Worm (Caenorhabditis elegans) whole organism, late embryonic: ENCODE measurements around the gene C14B9.10.
A peak's percentile ranks its signal among the peaks of the same experiment; 100 is the strongest.

Source experiments
- C08G9.2 ChIP-seq: sonication (generic microtip); optimal IDR thresholded peaks from 2 replicates; lab custom pipeline; 2016; ENCODE audit warnings: mild to moderate bottlenecking, missing genetic modification characterization, moderate library complexity, missing compliant biosample characterization
- K09A11.1 ChIP-seq: sonication (generic microtip); optimal IDR thresholded peaks from 2 replicates; lab custom pipeline; 2017; ENCODE audit warnings: antibody characterized with exemption, mild to moderate bottlenecking, missing genetic modification characterization, missing compliant biosample characterization; ENCODE audit not compliant: insufficient read depth
- ama-1 ChIP-seq: fragments of 150-350 bp; optimal IDR thresholded peaks from 2 replicates; lab custom pipeline; 2014
- ceh-14 ChIP-seq: sonication (generic microtip); optimal IDR thresholded peaks from 2 replicates; lab custom pipeline; 2016; ENCODE audit warnings: missing genotype, missing genetic modification characterization, missing compliant biosample characterization
- ceh-18 ChIP-seq: sonication (generic microtip); optimal IDR thresholded peaks from 2 replicates; lab custom pipeline; 2016; ENCODE audit warnings: missing genetic modification characterization, missing compliant biosample characterization
- ceh-2 ChIP-seq: sonication (generic microtip); optimal IDR thresholded peaks from 2 replicates; lab custom pipeline; 2016; ENCODE audit warnings: missing genotype, missing genetic modification characterization, missing compliant biosample characterization
- ceh-31 ChIP-seq: sonication (generic microtip); optimal IDR thresholded peaks from 2 replicates; lab custom pipeline; 2016; ENCODE audit warnings: missing genetic modification characterization, missing compliant biosample characterization
- ceh-48 ChIP-seq: sonication (generic microtip); optimal IDR thresholded peaks from 2 replicates; lab custom pipeline; 2016; ENCODE audit warnings: missing genetic modification characterization, inconsistent platforms, missing compliant biosample characterization
- dmd-4 ChIP-seq: sonication (generic microtip); optimal IDR thresholded peaks from 2 replicates; lab custom pipeline; 2016; ENCODE audit warnings: borderline replicate concordance, missing genetic modification characterization, missing compliant biosample characterization
- elt-2 ChIP-seq: sonication (generic microtip); optimal IDR thresholded peaks from 2 replicates; lab custom pipeline; 2016; ENCODE audit warnings: missing genetic modification reagents, missing genetic modification characterization, missing compliant biosample characterization
- elt-4 ChIP-seq: sonication (generic microtip); optimal IDR thresholded peaks from 2 replicates; lab custom pipeline; 2016; ENCODE audit warnings: missing genetic modification characterization, missing compliant biosample characterization
- ets-4 ChIP-seq: sonication (generic microtip); optimal IDR thresholded peaks from 2 replicates; lab custom pipeline; 2016; ENCODE audit warnings: missing genetic modification characterization, missing compliant biosample characterization
- eyg-1 ChIP-seq: sonication (generic microtip); optimal IDR thresholded peaks from 2 replicates; lab custom pipeline; 2016; ENCODE audit warnings: missing genotype, missing genetic modification characterization, missing compliant biosample characterization
- fkh-10 ChIP-seq: fragments of 150-350 bp; optimal IDR thresholded peaks from 2 replicates; lab custom pipeline; 2014; ENCODE audit warnings: missing biosample characterization, missing genetic modification reagents, missing genetic modification characterization
- hlh-13 ChIP-seq: fragments of 200-800 bp; sonication (Bioruptor generic); optimal IDR thresholded peaks from 2 replicates; lab custom pipeline; 2018; ENCODE audit warnings: mild to moderate bottlenecking, missing genetic modification characterization, missing compliant biosample characterization
- hlh-30 ChIP-seq: sonication (generic microtip); optimal IDR thresholded peaks from 2 replicates; lab custom pipeline; 2017; ENCODE audit warnings: antibody characterized with exemption, missing genetic modification characterization, missing compliant biosample characterization; ENCODE audit not compliant: insufficient read depth
- hlh-6 ChIP-seq: sonication (generic microtip); optimal IDR thresholded peaks from 2 replicates; lab custom pipeline; 2016; ENCODE audit warnings: missing genotype, missing genetic modification characterization, missing compliant biosample characterization
- nfya-1 ChIP-seq: sonication (generic microtip); optimal IDR thresholded peaks from 2 replicates; lab custom pipeline; 2017; ENCODE audit warnings: missing genetic modification characterization, mild to moderate bottlenecking, missing compliant biosample characterization, antibody characterized with exemption, moderate library complexity
- nhr-11 ChIP-seq: fragments of 150-350 bp; optimal IDR thresholded peaks from 2 replicates; lab custom pipeline; 2014; ENCODE audit warnings: missing biosample characterization, missing genetic modification characterization
- odd-2 ChIP-seq: sonication (generic microtip); optimal IDR thresholded peaks from 2 replicates; lab custom pipeline; 2017; ENCODE audit warnings: antibody characterized with exemption, mild to moderate bottlenecking, missing genetic modification characterization, missing compliant biosample characterization
- pat-9 ChIP-seq: fragments of 200-800 bp; sonication (Bioruptor generic); optimal IDR thresholded peaks from 2 replicates; lab custom pipeline; 2018; ENCODE audit warnings: mild to moderate bottlenecking, missing genetic modification characterization, moderate library complexity, missing compliant biosample characterization
- pax-1 ChIP-seq: fragments of 150-350 bp; optimal IDR thresholded peaks from 2 replicates; lab custom pipeline; 2014; ENCODE audit warnings: missing biosample characterization, missing genetic modification characterization
- pha-2 ChIP-seq: sonication (generic microtip); optimal IDR thresholded peaks from 2 replicates; lab custom pipeline; 2017; ENCODE audit warnings: mild to moderate bottlenecking, missing genetic modification characterization, missing compliant biosample characterization
- pha-4 ChIP-seq: fragments of 150-350 bp; optimal IDR thresholded peaks from 2 replicates; lab custom pipeline; 2018; ENCODE audit warnings: missing biosample characterization, missing genetic modification reagents, missing genetic modification characterization
- sox-2 ChIP-seq: fragments of 200-800 bp; sonication (Bioruptor generic); IDR thresholded peaks from 2 replicates; pipeline ENCODE4 v1.3.6; 2022; ENCODE audit warnings: missing genetic modification reagents, missing genetic modification characterization, missing compliant biosample characterization
- tbx-2 ChIP-seq: sonication (generic microtip); optimal IDR thresholded peaks from 2 replicates; lab custom pipeline; 2016; ENCODE audit warnings: missing genetic modification characterization, missing compliant biosample characterization
- ttx-3 ChIP-seq: sonication (generic microtip); optimal IDR thresholded peaks from 2 replicates; lab custom pipeline; 2016; ENCODE audit warnings: missing genetic modification reagents, missing genetic modification characterization, missing compliant biosample characterization
- unc-3 ChIP-seq, 2 experiments: fragments of 200-800 bp in 1 of 2; sonication (Bioruptor generic) in 1 of 2; sonication (generic microtip) in 1 of 2; conservative IDR thresholded peaks in 1 of 2; optimal IDR thresholded peaks in 1 of 2; 2 replicates each; pipeline versions ENCODE4 v1.3.6 to Lab custom; 2016 to 2022; ENCODE audit warnings: missing compliant biosample characterization in 2 of 2, missing genetic modification characterization in 2 of 2, missing genetic modification reagents in 1 of 2
- unc-42 ChIP-seq: sonication (generic microtip); optimal IDR thresholded peaks from 2 replicates; lab custom pipeline; 2016; ENCODE audit warnings: missing genotype, missing genetic modification characterization, missing compliant biosample characterization
- unc-55 ChIP-seq: sonication (generic microtip); optimal IDR thresholded peaks from 2 replicates; lab custom pipeline; 2017; ENCODE audit warnings: missing biosample characterization, missing genetic modification reagents, missing genetic modification characterization
- unc-86 ChIP-seq: sonication (generic microtip); optimal IDR thresholded peaks from 2 replicates; lab custom pipeline; 2016; ENCODE audit warnings: missing genetic modification characterization, missing compliant biosample characterization
- zip-5 ChIP-seq: sonication (generic microtip); optimal IDR thresholded peaks from 2 replicates; lab custom pipeline; 2016; ENCODE audit warnings: missing genetic modification characterization, missing compliant biosample characterization

Gene C14B9.10

ce11 chrIII:8093079-8093623, 37.5 kb upstream of the C14B9.10 start, which contains the start of gene K06H7.2:
Gene K06H7.2, plus strand, starts transcription at chrIII:8093573.
- TF ChIP-seq ttx-3: no peak
- TF ChIP-seq hlh-30: peak; percentile 93
- TF ChIP-seq unc-55 (GFP tag; lab: Kevin White, UChicago): peak; percentile 43
- TF ChIP-seq hlh-13 (GFP tag; lab: Kevin White, UChicago): no peak
- TF ChIP-seq unc-42: peak; percentile 95
- peak; percentile 27 for TF ChIP-seq tbx-2 (tag; lab: Kevin White, UChicago)
- TF ChIP-seq nfya-1: peak; percentile 53
- TF ChIP-seq ceh-31 (tag; lab: Kevin White, UChicago): peak; percentile 48
- peak; percentile 22 for TF ChIP-seq elt-2 (tag; lab: Kevin White, UChicago)
- peak; percentile 22 for TF ChIP-seq pha-2 (tag; lab: Kevin White, UChicago)
- no peak for TF ChIP-seq sox-2
- peak; percentile 57 for TF ChIP-seq ceh-18
- TF ChIP-seq nhr-11 (tag; lab: Kevin White, UChicago): no peak
- TF ChIP-seq, all 69 proteins: peak for 9

- no peak for TF ChIP-seq ama-1 (lab: Kevin White, UChicago)
- no peak for TF ChIP-seq eyg-1 (tag; lab: Kevin White, UChicago)
- TF ChIP-seq ceh-2 (tag; lab: Kevin White, UChicago): no peak
- TF ChIP-seq hlh-13 (GFP tag; lab: Kevin White, UChicago): no peak
- no peak for TF ChIP-seq unc-86 (tag; lab: Kevin White, UChicago)
- no peak for TF ChIP-seq ets-4 (tag; lab: Kevin White, UChicago)
- TF ChIP-seq fkh-10 (GFP tag; lab: Kevin White, UChicago): no peak
- TF ChIP-seq nhr-11 (tag; lab: Kevin White, UChicago): no peak
- TF ChIP-seq odd-2: no peak
- no peak for TF ChIP-seq K09A11.1 (tag; lab: Kevin White, UChicago)
- TF ChIP-seq C08G9.2 (tag; lab: Kevin White, UChicago): no peak
- TF ChIP-seq elt-4 (tag; lab: Kevin White, UChicago): no peak
- TF ChIP-seq pha-4 (tag; lab: Kevin White, UChicago): no peak
- TF ChIP-seq zip-5: no peak
- no peak for TF ChIP-seq unc-3 (GFP tag; conservative IDR thresholded peaks at IDR 0.05; lab: Robert Waterston, UW)
- TF ChIP-seq unc-3 (tag; optimal IDR thresholded peaks at IDR 0.05; lab: Kevin White, UChicago): no peak
Observed at ce11 chrIII:8098116-8098515, 32.5 kb upstream of the C14B9.10 start, which contains the start of gene K06H7.8. Gene K06H7.8, minus strand, starts transcription at chrIII:8098216.

- TF ChIP-seq ceh-14 (tag; lab: Kevin White, UChicago) (no peak), pat-9 (tag; lab: Kevin White, UChicago) (no peak), eyg-1 (tag; lab: Kevin White, UChicago) (no peak), ceh-18 (no peak), hlh-6 (no peak), dmd-4 (tag; lab: Kevin White, UChicago) (no peak), C08G9.2 (tag; lab: Kevin White, UChicago) (no peak), pax-1 (no peak)
Observed at ce11 chrIII:8099022-8099421, 31.6 kb upstream of the C14B9.10 start, which contains the start of gene K06H7.1. Gene K06H7.1, plus strand, starts transcription at chrIII:8099322.

ce11 chrIII:8100960-8101359, 29.7 kb upstream of the C14B9.10 start, which contains the start of gene plk-1:
Gene plk-1, plus strand, starts transcription at chrIII:8101348.
- no peak for TF ChIP-seq pat-9 (tag; lab: Kevin White, UChicago)
- peak; percentile 26 for TF ChIP-seq nfya-1
- TF ChIP-seq, all 69 proteins: peak for 1

- TF ChIP-seq ceh-48 (no peak), unc-86 (tag; lab: Kevin White, UChicago) (no peak), dmd-4 (tag; lab: Kevin White, UChicago) (no peak), pha-2 (tag; lab: Kevin White, UChicago) (no peak)
Observed at ce11 chrIII:8105771-8106170, 24.9 kb upstream of the C14B9.10 start.
